Fruit fly (Drosophila melanogaster) whole organism, embryonic: ENCODE measurements around the gene rost.

Experiments
- B-H2 ChIP-seq: fragments of 200-800 bp; sonication (Bioruptor generic); optimal IDR thresholded peaks from 2 replicates; lab custom pipeline; 2018; ENCODE audit warnings: missing biosample characterization, mild to moderate bottlenecking, missing genetic modification characterization
- Bteb2 ChIP-seq: fragments of 200-800 bp; sonication (Bioruptor generic); optimal IDR thresholded peaks from 2 replicates; lab custom pipeline; 2016; ENCODE audit warnings: missing biosample characterization, missing genetic modification characterization
- CG12219 ChIP-seq: fragments of 200-800 bp; sonication (Bioruptor generic); optimal IDR thresholded peaks from 3 replicates; lab custom pipeline; 2018; ENCODE audit warnings: missing biosample characterization, mild to moderate bottlenecking, missing genetic modification characterization
- CG13775 ChIP-seq: fragments of 200-800 bp; sonication (Bioruptor generic); optimal IDR thresholded peaks from 3 replicates; lab custom pipeline; 2017; ENCODE audit warnings: missing biosample characterization, mild to moderate bottlenecking, missing genetic modification characterization
- CG14050 ChIP-seq: fragments of 200-800 bp; sonication (Bioruptor generic); IDR thresholded peaks from 3 replicates; pipeline ENCODE4 v1.3.6; 2022; ENCODE audit warnings: missing biosample characterization, missing genetic modification characterization
- CG15073 ChIP-seq: fragments of 200-800 bp; sonication (Bioruptor generic); optimal IDR thresholded peaks from 2 replicates; lab custom pipeline; 2016; ENCODE audit warnings: missing biosample characterization, missing genetic modification characterization
- CG16813 ChIP-seq: fragments of 200-800 bp; sonication (Bioruptor generic); IDR thresholded peaks from 3 replicates; pipeline ENCODE4 v1.3.6; 2022; ENCODE audit warnings: missing biosample characterization, missing genetic modification characterization; ENCODE audit not compliant: partially characterized antibody
- CG1792 ChIP-seq: fragments of 200-800 bp; sonication (Bioruptor generic); optimal IDR thresholded peaks from 2 replicates; lab custom pipeline; 2016; ENCODE audit warnings: missing biosample characterization, missing genetic modification characterization
- CG18476 ChIP-seq: fragments of 200-800 bp; sonication (Bioruptor generic); optimal IDR thresholded peaks from 2 replicates; lab custom pipeline; 2016; ENCODE audit warnings: missing biosample characterization, mild to moderate bottlenecking, missing genetic modification characterization
- CG2116 ChIP-seq: fragments of 200-800 bp; sonication (Bioruptor generic); optimal IDR thresholded peaks from 3 replicates; lab custom pipeline; 2018; ENCODE audit warnings: missing biosample characterization, mild to moderate bottlenecking, missing genetic modification characterization
- CG30431 ChIP-seq: fragments of 200-800 bp; sonication (Bioruptor generic); optimal IDR thresholded peaks from 2 replicates; lab custom pipeline; 2017; ENCODE audit warnings: missing biosample characterization, missing genetic modification characterization
- CG3995 ChIP-seq: fragments of 200-800 bp; sonication (Bioruptor generic); optimal IDR thresholded peaks from 3 replicates; lab custom pipeline; 2016; ENCODE audit warnings: missing biosample characterization, missing genetic modification characterization
- CG42726 ChIP-seq: fragments of 200-800 bp; sonication (Bioruptor generic); IDR thresholded peaks from 2 replicates; pipeline ENCODE4 v1.3.6; 2022; ENCODE audit warnings: missing biosample characterization, missing genetic modification characterization; ENCODE audit not compliant: partially characterized antibody
- CG5180 ChIP-seq: fragments of 200-800 bp; sonication (Bioruptor generic); optimal IDR thresholded peaks from 3 replicates; lab custom pipeline; 2017; ENCODE audit warnings: missing biosample characterization, missing genetic modification characterization, mild to moderate bottlenecking, moderate library complexity, missing genetic modification reagents
- CG5953 ChIP-seq: fragments of 200-800 bp; sonication (Bioruptor generic); IDR thresholded peaks from 2 replicates; pipeline ENCODE4 v1.3.6; 2022; ENCODE audit warnings: missing biosample characterization, missing genetic modification characterization
- CG6683 ChIP-seq: fragments of 200-800 bp; sonication (Bioruptor generic); optimal IDR thresholded peaks from 2 replicates; lab custom pipeline; 2017; ENCODE audit warnings: missing biosample characterization, mild to moderate bottlenecking, missing genetic modification characterization, missing genetic modification reagents
- CG7271 ChIP-seq: fragments of 200-800 bp; sonication (Bioruptor generic); optimal IDR thresholded peaks from 2 replicates; lab custom pipeline; 2018; ENCODE audit warnings: missing biosample characterization, mild to moderate bottlenecking, missing genetic modification characterization, moderate library complexity
- CG7556 ChIP-seq: fragments of 200-800 bp; sonication (Bioruptor generic); optimal IDR thresholded peaks from 2 replicates; lab custom pipeline; 2017; ENCODE audit warnings: missing biosample characterization, mild to moderate bottlenecking, missing genetic modification characterization
- Fer3 ChIP-seq: fragments of 200-800 bp; sonication (Bioruptor generic); optimal IDR thresholded peaks from 2 replicates; lab custom pipeline; 2018; ENCODE audit warnings: missing biosample characterization, mild to moderate bottlenecking, missing genetic modification characterization, moderate library complexity
- GATAe ChIP-seq: fragments of 200-800 bp; sonication (Bioruptor generic); conservative IDR thresholded peaks from 2 replicates; pipeline ENCODE4 v1.3.6; 2022; ENCODE audit warnings: missing biosample characterization, missing genetic modification characterization
- HLHmδ ChIP-seq: fragments of 200-800 bp; sonication (Bioruptor generic); optimal IDR thresholded peaks from 2 replicates; lab custom pipeline; 2018; ENCODE audit warnings: missing biosample characterization, mild to moderate bottlenecking, missing genetic modification characterization, moderate library complexity
- Hey ChIP-seq: fragments of 200-800 bp; sonication (Bioruptor generic); optimal IDR thresholded peaks from 3 replicates; lab custom pipeline; 2018; ENCODE audit warnings: missing biosample characterization, mild to moderate bottlenecking, missing genetic modification characterization
- Lhr ChIP-seq: fragments of 200-800 bp; sonication (Bioruptor generic); optimal IDR thresholded peaks from 3 replicates; lab custom pipeline; 2017; ENCODE audit warnings: mild to moderate bottlenecking, missing biosample characterization, missing genetic modification reagents, missing genetic modification characterization
- Nf-YB ChIP-seq: fragments of 200-800 bp; sonication (Bioruptor generic); optimal IDR thresholded peaks from 3 replicates; lab custom pipeline; 2019; ENCODE audit warnings: missing biosample characterization, mild to moderate bottlenecking, missing genetic modification characterization, moderate library complexity
- Oli ChIP-seq: fragments of 200-800 bp; sonication (Bioruptor generic); optimal IDR thresholded peaks from 2 replicates; lab custom pipeline; 2018; ENCODE audit warnings: missing biosample characterization, mild to moderate bottlenecking, missing genetic modification characterization, moderate library complexity
- Ssrp ChIP-seq: fragments of 200-800 bp; sonication (Bioruptor generic); optimal IDR thresholded peaks from 2 replicates; lab custom pipeline; 2018; ENCODE audit warnings: missing biosample characterization, mild to moderate bottlenecking, missing genetic modification characterization, moderate library complexity
- TFAM ChIP-seq: fragments of 200-800 bp; sonication (Bioruptor generic); optimal IDR thresholded peaks from 2 replicates; lab custom pipeline; 2017; ENCODE audit warnings: missing biosample characterization, missing genetic modification characterization, inconsistent platforms
- Trl ChIP-seq, 3 experiments: fragments of >200 bp in 2 of 3; fragments of 200-800 bp in 1 of 3; sonication (Bioruptor generic) in 1 of 3; optimal IDR thresholded peaks; 2 replicates in 1 of 3; 3 replicates in 2 of 3; lab custom pipeline; 2016 to 2017; ENCODE audit warnings: missing biosample characterization in 1 of 3, missing genetic modification characterization in 1 of 3
- Xbp1 ChIP-seq: fragments of 200-800 bp; sonication (Bioruptor generic); optimal IDR thresholded peaks from 3 replicates; lab custom pipeline; 2016; ENCODE audit warnings: missing biosample characterization, mild to moderate bottlenecking, missing genetic modification characterization
- bbx ChIP-seq: fragments of 200-800 bp; sonication (Bioruptor generic); IDR thresholded peaks from 2 replicates; pipeline ENCODE4 v1.3.6; 2022; ENCODE audit warnings: missing biosample characterization, missing genetic modification characterization; ENCODE audit not compliant: partially characterized antibody
- ci ChIP-seq: fragments of 200-800 bp; sonication (Bioruptor generic); IDR thresholded peaks from 3 replicates; pipeline ENCODE4 v1.3.6; 2022; ENCODE audit warnings: missing biosample characterization, missing genetic modification characterization
- disco-r ChIP-seq: fragments of 200-800 bp; sonication (Bioruptor generic); optimal IDR thresholded peaks from 2 replicates; lab custom pipeline; 2016; ENCODE audit warnings: missing biosample characterization, missing genetic modification characterization
- emc ChIP-seq: fragments of 200-800 bp; sonication (Bioruptor generic); optimal IDR thresholded peaks from 2 replicates; lab custom pipeline; 2016; ENCODE audit warnings: missing biosample characterization, missing genetic modification characterization
- ewg ChIP-seq: fragments of 200-800 bp; sonication (Bioruptor generic); optimal IDR thresholded peaks from 3 replicates; lab custom pipeline; 2017; ENCODE audit warnings: mild to moderate bottlenecking, missing biosample characterization, missing genetic modification reagents, missing genetic modification characterization
- eyg ChIP-seq: fragments of 200-800 bp; sonication (Bioruptor generic); optimal IDR thresholded peaks from 3 replicates; lab custom pipeline; 2016; ENCODE audit warnings: missing biosample characterization, missing genetic modification characterization
- gro ChIP-seq: fragments of 200-800 bp; sonication (Bioruptor generic); optimal IDR thresholded peaks from 2 replicates; lab custom pipeline; 2016; ENCODE audit warnings: missing biosample characterization, missing genetic modification characterization
- gt ChIP-seq: fragments of 200-800 bp; sonication (Bioruptor generic); IDR thresholded peaks from 2 replicates; pipeline ENCODE4 v1.3.6; 2022; ENCODE audit warnings: missing biosample characterization, missing genetic modification characterization
- jumu ChIP-seq: fragments of 200-800 bp; sonication (Bioruptor generic); optimal IDR thresholded peaks from 3 replicates; lab custom pipeline; 2016; ENCODE audit warnings: missing biosample characterization, missing genetic modification characterization
- kay ChIP-seq: fragments of 200-800 bp; sonication (Bioruptor generic); optimal IDR thresholded peaks from 2 replicates; lab custom pipeline; 2016; ENCODE audit warnings: missing biosample characterization, missing genetic modification characterization
- lilli ChIP-seq: fragments of 200-800 bp; sonication (Bioruptor generic); optimal IDR thresholded peaks from 3 replicates; lab custom pipeline; 2016; ENCODE audit warnings: missing biosample characterization, missing genetic modification characterization
- mld ChIP-seq: fragments of 200-800 bp; sonication (Bioruptor generic); IDR thresholded peaks from 3 replicates; pipeline ENCODE4 v1.3.6; 2022; ENCODE audit warnings: missing biosample characterization, missing genetic modification characterization; ENCODE audit not compliant: partially characterized antibody
- p53 ChIP-seq: fragments of 200-800 bp; sonication (Bioruptor generic); optimal IDR thresholded peaks from 2 replicates; lab custom pipeline; 2016; ENCODE audit warnings: missing biosample characterization, missing genetic modification characterization
- rib ChIP-seq: fragments of 200-800 bp; sonication (Bioruptor generic); IDR thresholded peaks from 2 replicates; pipeline ENCODE4 v1.3.6; 2022; ENCODE audit warnings: missing biosample characterization, missing genetic modification characterization
- sc ChIP-seq, 3 experiments: fragments of >200 bp in 2 of 3; fragments of 200-800 bp in 1 of 3; sonication (Bioruptor generic) in 1 of 3; optimal IDR thresholded peaks; 2 replicates in 2 of 3; 3 replicates in 1 of 3; lab custom pipeline; 2017; ENCODE audit warnings: mild to moderate bottlenecking in 1 of 3, missing biosample characterization in 1 of 3, missing genetic modification characterization in 1 of 3, missing genetic modification reagents in 1 of 3
- shn ChIP-seq: fragments of 200-800 bp; sonication (Bioruptor generic); optimal IDR thresholded peaks from 3 replicates; lab custom pipeline; 2016; ENCODE audit warnings: missing biosample characterization, missing genetic modification characterization
- tx ChIP-seq: fragments of 200-800 bp; sonication (Bioruptor generic); optimal IDR thresholded peaks from 2 replicates; lab custom pipeline; 2016; ENCODE audit warnings: missing biosample characterization, missing genetic modification characterization
- unc-4 ChIP-seq: fragments of 200-800 bp; sonication (Bioruptor generic); IDR thresholded peaks from 2 replicates; pipeline ENCODE4 v1.3.6; 2022; ENCODE audit warnings: missing biosample characterization, missing genetic modification characterization; ENCODE audit not compliant: partially characterized antibody
- unpg ChIP-seq: fragments of 200-800 bp; sonication (Bioruptor generic); optimal IDR thresholded peaks from 3 replicates; lab custom pipeline; 2018; ENCODE audit warnings: missing biosample characterization, mild to moderate bottlenecking, missing genetic modification characterization, moderate library complexity
- usp ChIP-seq: fragments of >200 bp; optimal IDR thresholded peaks from 2 replicates; lab custom pipeline; 2017; ENCODE audit warnings: missing biosample characterization, missing genetic modification characterization
- zf30C ChIP-seq: fragments of 200-800 bp; sonication (Bioruptor generic); optimal IDR thresholded peaks from 3 replicates; lab custom pipeline; 2018; ENCODE audit warnings: missing biosample characterization, mild to moderate bottlenecking, missing genetic modification characterization

Gene rost

DNA sequence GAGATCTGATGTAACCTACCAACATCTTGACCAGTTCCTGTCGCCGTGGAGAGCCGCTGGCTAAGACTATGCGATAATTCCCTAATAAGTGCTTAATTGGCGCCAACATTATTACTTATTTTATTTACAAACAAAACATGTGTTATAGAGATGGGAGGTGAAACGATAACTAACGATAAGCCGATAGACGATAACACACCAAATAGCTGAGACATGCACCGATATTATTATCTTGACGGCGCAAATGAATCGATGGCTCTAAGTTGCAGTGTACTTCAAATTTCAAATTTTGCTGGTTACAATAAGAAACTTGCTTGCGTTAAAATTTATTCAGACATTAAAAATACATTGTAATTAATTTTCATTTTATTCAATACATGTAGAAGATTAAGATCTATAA lies 46.2 kb downstream of the rost start, which contains the start of gene CG9515 (continued):
- TF ChIP-seq Ssrp (tag; lab: Kevin White, UChicago) (no peak), kay (no peak), CG15073 (no peak), CG13775 (GFP tag; lab: Kevin White, UChicago) (no peak), Lhr (GFP tag; lab: Kevin White, UChicago) (peak; percentile 20), CG30431 (GFP tag; lab: Kevin White, UChicago) (no peak), CG14050 (no peak), bbx (GFP tag; lab: Robert Waterston, UW) (peak; percentile 88), mld (GFP tag; lab: Robert Waterston, UW) (no peak), CG6683 (no peak), CG16813 (GFP tag; lab: Robert Waterston, UW) (peak; percentile 83), tx (GFP tag; lab: Kevin White, UChicago) (no peak), p53 (GFP tag; lab: Kevin White, UChicago) (no peak), Fer3 (tag; lab: Kevin White, UChicago) (no peak), CG5953 (GFP tag; lab: Robert Waterston, UW) (no peak), zf30C (GFP tag; lab: Kevin White, UChicago) (peak; percentile 94), CG7271 (tag; lab: Kevin White, UChicago) (no peak), CG42726 (GFP tag; lab: Robert Waterston, UW) (peak; percentile 61; the same call in 1 of the 2 replicates), Nf-YB (GFP tag; lab: Kevin White, UChicago) (no peak), CG18476 (GFP tag; lab: Kevin White, UChicago) (no peak), CG1792 (no peak), emc (GFP tag; lab: Kevin White, UChicago) (no peak), GATAe (no peak), gt (no peak), gro (GFP tag; lab: Kevin White, UChicago) (no peak), ci (GFP tag; lab: Robert Waterston, UW) (no peak; the same call in 2 of the 3 replicates), lilli (GFP tag; lab: Kevin White, UChicago) (peak; percentile 32), rib (GFP tag; lab: Robert Waterston, UW) (no peak), Bteb2 (GFP tag; lab: Kevin White, UChicago) (no peak), ewg (GFP tag; lab: Kevin White, UChicago) (no peak), shn (GFP tag; lab: Kevin White, UChicago) (no peak), TFAM (GFP tag; lab: Kevin White, UChicago) (no peak), disco-r (GFP tag; lab: Kevin White, UChicago) (no peak), unc-4 (GFP tag; lab: Robert Waterston, UW) (peak; percentile 71), HLHmδ (GFP tag; lab: Kevin White, UChicago) (no peak), Xbp1 (GFP tag; lab: Kevin White, UChicago) (no peak), CG5180 (GFP tag; lab: Kevin White, UChicago) (no peak), Oli (tag; lab: Kevin White, UChicago) (no peak), unpg (GFP tag; lab: Kevin White, UChicago) (no peak), usp (no peak), Hey (tag; lab: Kevin White, UChicago) (no peak), sc (optimal IDR thresholded peaks at IDR 0.05; lab: Kevin White, UChicago) (no peak), sc (GFP tag; optimal IDR thresholded peaks at IDR 0.05; lab: Kevin White, UChicago) (no peak), jumu (no peak), CG7556 (GFP tag; lab: Kevin White, UChicago) (no peak), eyg (GFP tag; lab: Kevin White, UChicago) (no peak), CG2116 (GFP tag; lab: Kevin White, UChicago) (peak; percentile 81), B-H2 (GFP tag; lab: Kevin White, UChicago) (peak; percentile 27), CG12219 (GFP tag; lab: Kevin White, UChicago) (no peak), CG3995 (GFP tag; lab: Kevin White, UChicago) (no peak), Trl (optimal IDR thresholded peaks at IDR 0.05; lab: Kevin White, UChicago) (no peak), Trl (GFP tag; optimal IDR thresholded peaks at IDR 0.05; lab: Kevin White, UChicago) (no peak)
